Fruit fly (Drosophila melanogaster) whole organism, embryonic: ENCODE measurements around the gene Slob.
A peak's percentile ranks its signal among the peaks of the same experiment; 100 is the strongest.

Experiments used
- Atf6 ChIP-seq: fragments of 200-800 bp; sonication (Bioruptor generic); IDR thresholded peaks from 2 replicates; pipeline ENCODE4 v1.3.6; 2022; ENCODE audit warnings: missing biosample characterization, missing genetic modification characterization
- Awh ChIP-seq: fragments of 200-800 bp; sonication (Bioruptor generic); IDR thresholded peaks from 2 replicates; pipeline ENCODE4, ENCODE4 v1.3.6; 2022; ENCODE audit warnings: missing biosample characterization, missing genetic modification characterization
- CG10543 ChIP-seq: fragments of 200-800 bp; sonication (Bioruptor generic); optimal IDR thresholded peaks from 3 replicates; lab custom pipeline; 2017; ENCODE audit warnings: missing biosample characterization, mild to moderate bottlenecking, missing genetic modification characterization, moderate library complexity
- CG11504 ChIP-seq: fragments of 200-800 bp; sonication (Bioruptor generic); optimal IDR thresholded peaks from 3 replicates; lab custom pipeline; 2019; ENCODE audit warnings: missing biosample characterization, mild to moderate bottlenecking, missing genetic modification characterization, moderate library complexity
- CG12744 ChIP-seq: fragments of 200-800 bp; sonication (Bioruptor generic); optimal IDR thresholded peaks from 2 replicates; lab custom pipeline; 2016; ENCODE audit warnings: missing biosample characterization, missing genetic modification characterization
- CG13296 ChIP-seq: fragments of 200-800 bp; sonication (Bioruptor generic); optimal IDR thresholded peaks from 3 replicates; lab custom pipeline; 2018; ENCODE audit warnings: missing biosample characterization, mild to moderate bottlenecking, missing genetic modification characterization
- CG14050 ChIP-seq: fragments of 200-800 bp; sonication (Bioruptor generic); IDR thresholded peaks from 3 replicates; pipeline ENCODE4 v1.3.6; 2022; ENCODE audit warnings: missing biosample characterization, missing genetic modification characterization
- CG15269 ChIP-seq: fragments of 200-800 bp; sonication (Bioruptor generic); optimal IDR thresholded peaks from 2 replicates; lab custom pipeline; 2018; ENCODE audit warnings: missing biosample characterization, mild to moderate bottlenecking, missing genetic modification characterization, moderate library complexity
- CG18599 ChIP-seq: fragments of 200-800 bp; sonication (Bioruptor generic); optimal IDR thresholded peaks from 3 replicates; lab custom pipeline; 2017; ENCODE audit warnings: missing biosample characterization, missing genetic modification characterization, mild to moderate bottlenecking, moderate library complexity, missing genetic modification reagents
- CG2712 ChIP-seq: fragments of 200-800 bp; optimal IDR thresholded peaks from 3 replicates; lab custom pipeline; 2019; ENCODE audit warnings: missing biosample characterization, mild to moderate bottlenecking, missing genetic modification characterization, moderate library complexity
- CG31365 ChIP-seq: fragments of 200-800 bp; sonication (Bioruptor generic); optimal IDR thresholded peaks from 2 replicates; lab custom pipeline; 2018; ENCODE audit warnings: missing biosample characterization, mild to moderate bottlenecking, missing genetic modification characterization
- CG32532 ChIP-seq: fragments of 200-800 bp; sonication (Bioruptor generic); IDR thresholded peaks from 2 replicates; pipeline ENCODE4 v1.3.6; 2022; ENCODE audit warnings: missing biosample characterization, missing genetic modification characterization
- CG32772 ChIP-seq: fragments of 200-800 bp; sonication (Bioruptor generic); IDR thresholded peaks from 2 replicates; pipeline ENCODE4 v1.3.6; 2022; ENCODE audit warnings: missing biosample characterization, missing genetic modification characterization
- CG3281 ChIP-seq: fragments of 200-800 bp; sonication (Bioruptor generic); optimal IDR thresholded peaks from 3 replicates; lab custom pipeline; 2017; ENCODE audit warnings: missing biosample characterization, mild to moderate bottlenecking, missing genetic modification characterization
- CG7839 ChIP-seq: fragments of 200-800 bp; sonication (Bioruptor generic); optimal IDR thresholded peaks from 3 replicates; lab custom pipeline; 2018; ENCODE audit warnings: missing biosample characterization, mild to moderate bottlenecking, missing genetic modification characterization, moderate library complexity
- CG8924 ChIP-seq: fragments of 200-800 bp; optimal IDR thresholded peaks from 3 replicates; lab custom pipeline; 2019; ENCODE audit warnings: missing biosample characterization, mild to moderate bottlenecking, missing genetic modification characterization, moderate library complexity
- CHES-1-like ChIP-seq: fragments of 200-800 bp; sonication (Bioruptor generic); optimal IDR thresholded peaks from 2 replicates; lab custom pipeline; 2016; ENCODE audit warnings: missing biosample characterization, missing genetic modification characterization
- E2f1 ChIP-seq: fragments of 200-800 bp; sonication (Bioruptor generic); IDR thresholded peaks from 2 replicates; pipeline ENCODE4 v1.3.6; 2022; ENCODE audit warnings: missing biosample characterization, missing genetic modification characterization
- ERR ChIP-seq: fragments of 200-800 bp; sonication (Bioruptor generic); optimal IDR thresholded peaks from 2 replicates; lab custom pipeline; 2016; ENCODE audit warnings: missing biosample characterization, missing genetic modification characterization
- Hsf ChIP-seq: fragments of 200-800 bp; sonication (Bioruptor generic); optimal IDR thresholded peaks from 3 replicates; lab custom pipeline; 2016; ENCODE audit warnings: missing biosample characterization, missing genetic modification characterization
- Med ChIP-seq: fragments of 200-800 bp; sonication (Bioruptor generic); peaks from one replicate; lab custom pipeline; 2016; ENCODE audit warnings: missing biosample characterization, missing genetic modification characterization, mild to moderate bottlenecking, inconsistent platforms, moderate library complexity
- Meics ChIP-seq: fragments of 200-800 bp; sonication (Bioruptor generic); optimal IDR thresholded peaks from 2 replicates; lab custom pipeline; 2017; ENCODE audit warnings: missing biosample characterization, mild to moderate bottlenecking, missing genetic modification characterization
- Myb ChIP-seq: fragments of 200-800 bp; sonication (Bioruptor generic); optimal IDR thresholded peaks from 2 replicates; lab custom pipeline; 2016; ENCODE audit warnings: missing biosample characterization, missing genetic modification characterization
- NfI ChIP-seq: fragments of 200-800 bp; sonication (Bioruptor generic); optimal IDR thresholded peaks from 3 replicates; lab custom pipeline; 2018; ENCODE audit warnings: missing biosample characterization, mild to moderate bottlenecking, missing genetic modification characterization, moderate library complexity
- PHDP ChIP-seq: fragments of 200-800 bp; sonication (Bioruptor generic); optimal IDR thresholded peaks from 3 replicates; lab custom pipeline; 2018; ENCODE audit warnings: missing biosample characterization, mild to moderate bottlenecking, missing genetic modification characterization, moderate library complexity
- Rfx ChIP-seq: fragments of 200-800 bp; sonication (Bioruptor generic); IDR thresholded peaks from 2 replicates; pipeline ENCODE4 v1.3.6; 2022; ENCODE audit warnings: missing biosample characterization, missing genetic modification characterization
- Xrp1 ChIP-seq: fragments of 200-800 bp; sonication (Bioruptor generic); IDR thresholded peaks from 2 replicates; pipeline ENCODE4 v1.3.6; 2022; ENCODE audit warnings: missing biosample characterization, missing genetic modification characterization
- ara ChIP-seq: fragments of 200-800 bp; sonication (Bioruptor generic); IDR thresholded peaks from 2 replicates; pipeline ENCODE4 v1.3.6; 2022; ENCODE audit warnings: missing biosample characterization, missing genetic modification characterization
- bcd ChIP-seq: fragments of 200-800 bp; sonication (Bioruptor generic); optimal IDR thresholded peaks from 2 replicates; lab custom pipeline; 2017; ENCODE audit warnings: missing biosample characterization, mild to moderate bottlenecking, missing genetic modification characterization
- cato ChIP-seq: fragments of 200-800 bp; sonication (Bioruptor generic); optimal IDR thresholded peaks from 2 replicates; lab custom pipeline; 2016; ENCODE audit warnings: missing biosample characterization, missing genetic modification characterization, borderline replicate concordance
- cwo ChIP-seq: fragments of 200-800 bp; sonication (Bioruptor generic); optimal IDR thresholded peaks from 3 replicates; lab custom pipeline; 2017; ENCODE audit warnings: missing biosample characterization, missing genetic modification characterization, mild to moderate bottlenecking, moderate library complexity, missing genetic modification reagents
- dysf ChIP-seq: fragments of 200-800 bp; sonication (Bioruptor generic); IDR thresholded peaks from 3 replicates; pipeline ENCODE4 v1.3.6; 2022; ENCODE audit warnings: missing biosample characterization, missing genetic modification characterization
- eve ChIP-seq, 2 experiments: fragments of >200 bp; optimal IDR thresholded peaks; 2 replicates each; lab custom pipeline; 2017; ENCODE audit warnings: missing biosample characterization in 2 of 2, missing genetic modification characterization in 2 of 2
- grau ChIP-seq: fragments of 200-800 bp; optimal IDR thresholded peaks from 3 replicates; lab custom pipeline; 2019; ENCODE audit warnings: missing biosample characterization, mild to moderate bottlenecking, missing genetic modification characterization, moderate library complexity
- ham ChIP-seq: fragments of 200-800 bp; sonication (Bioruptor generic); IDR thresholded peaks from 2 replicates; pipeline ENCODE4 v1.3.6; 2022; ENCODE audit warnings: missing biosample characterization, missing genetic modification characterization
- lilli ChIP-seq: fragments of 200-800 bp; sonication (Bioruptor generic); optimal IDR thresholded peaks from 3 replicates; lab custom pipeline; 2016; ENCODE audit warnings: missing biosample characterization, missing genetic modification characterization
- lmd ChIP-seq: fragments of 200-800 bp; sonication (Bioruptor generic); IDR thresholded peaks from 2 replicates; pipeline ENCODE4 v1.3.6; 2022; ENCODE audit warnings: missing biosample characterization, missing genetic modification characterization
- lola ChIP-seq, 3 experiments: fragments of >200 bp in 2 of 3; fragments of 200-800 bp in 1 of 3; sonication (Bioruptor generic) in 1 of 3; optimal IDR thresholded peaks; 2 replicates each; lab custom pipeline; 2017 to 2019; ENCODE audit warnings: missing biosample characterization in 3 of 3, missing genetic modification characterization in 3 of 3, mild to moderate bottlenecking in 1 of 3, moderate library complexity in 1 of 3
- mam ChIP-seq: fragments of 200-800 bp; sonication (Bioruptor generic); optimal IDR thresholded peaks from 3 replicates; lab custom pipeline; 2016; ENCODE audit warnings: missing biosample characterization, missing genetic modification characterization
- pzg ChIP-seq: fragments of 200-800 bp; sonication (Bioruptor generic); optimal IDR thresholded peaks from 3 replicates; lab custom pipeline; 2018; ENCODE audit warnings: missing biosample characterization, mild to moderate bottlenecking, missing genetic modification characterization, moderate library complexity
- ranshi ChIP-seq: fragments of 200-800 bp; sonication (Bioruptor generic); IDR thresholded peaks from 2 replicates; pipeline ENCODE4 v1.3.6; 2022; ENCODE audit warnings: missing biosample characterization, missing genetic modification characterization
- schlank ChIP-seq: fragments of 200-800 bp; sonication (Bioruptor generic); optimal IDR thresholded peaks from 2 replicates; lab custom pipeline; 2018; ENCODE audit warnings: missing biosample characterization, mild to moderate bottlenecking, missing genetic modification characterization
- slbo ChIP-seq: fragments of 200-800 bp; sonication (Bioruptor generic); IDR thresholded peaks from 2 replicates; pipeline ENCODE4 v1.3.6; 2022; ENCODE audit warnings: missing biosample characterization, missing genetic modification characterization

The Slob gene

DNA sequence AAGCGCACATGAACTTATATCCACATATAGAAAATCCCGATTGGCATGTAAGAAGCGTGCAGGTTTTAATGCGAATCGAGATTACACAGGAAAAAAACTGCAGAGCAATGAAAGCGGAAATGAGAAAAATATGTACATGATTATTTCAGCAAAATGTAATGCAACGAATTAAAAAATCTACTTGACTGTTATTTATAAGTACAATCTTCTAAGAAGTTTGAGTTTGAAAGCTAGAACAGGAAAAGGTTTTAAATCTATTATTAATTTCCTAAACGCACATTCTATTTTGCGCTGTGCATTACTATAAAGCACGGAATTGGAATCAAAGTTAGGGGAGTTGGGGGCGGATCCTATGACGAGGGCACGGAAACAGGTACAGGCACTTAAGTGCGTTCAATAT lies 73.0 kb downstream of the Slob start (continued):
- peak; percentile 8 for TF ChIP-seq mam
- no peak for TF ChIP-seq ham (GFP tag; lab: Robert Waterston, UW)
- TF ChIP-seq CG3281 = peak; percentile 47
- TF ChIP-seq dysf (GFP tag; lab: Robert Waterston, UW) = peak; percentile 47; the same call in 1 of the 3 replicates
- no peak for TF ChIP-seq CG31365 (tag; lab: Kevin White, UChicago)
- no peak for TF ChIP-seq Awh (GFP tag; lab: Robert Waterston, UW)
- peak; percentile 5 for TF ChIP-seq Myb (GFP tag; lab: Kevin White, UChicago)
- no peak for TF ChIP-seq NfI (GFP tag; lab: Kevin White, UChicago)
- no peak for TF ChIP-seq CG32772 (GFP tag; lab: Robert Waterston, UW)
- TF ChIP-seq Med = peak; percentile 79
- peak; percentile 22 for TF ChIP-seq lilli (GFP tag; lab: Kevin White, UChicago)
- no peak for TF ChIP-seq CHES-1-like (GFP tag; lab: Kevin White, UChicago)
- no peak for TF ChIP-seq ranshi
- peak; percentile 29; the same call in 1 of the 2 replicates for TF ChIP-seq Xrp1 (GFP tag; lab: Robert Waterston, UW)
- TF ChIP-seq pzg = no peak
- no peak for TF ChIP-seq cato (GFP tag; lab: Kevin White, UChicago)
- TF ChIP-seq Rfx (GFP tag; lab: Robert Waterston, UW) = peak; percentile 65
- no peak for TF ChIP-seq CG10543 (GFP tag; lab: Kevin White, UChicago)
- peak; percentile 4 for TF ChIP-seq bcd
- peak; percentile 32 for TF ChIP-seq CG15269 (tag; lab: Kevin White, UChicago)
- no peak for TF ChIP-seq ERR
- TF ChIP-seq ara (GFP tag; lab: Robert Waterston, UW) = 0 out of 2 replicates have a peak, but pooled peaks have one; percentile 10
- TF ChIP-seq CG7839 (tag; lab: Kevin White, UChicago) = peak; percentile 47
- peak in 1 of 2 experiments; percentile 2 for TF ChIP-seq eve (GFP tag; optimal IDR thresholded peaks at IDR 0.05; lab: Kevin White, UChicago)
- TF ChIP-seq Hsf = peak; percentile 43
- no peak for TF ChIP-seq CG13296
- no peak for TF ChIP-seq CG14050 (GFP tag; lab: Robert Waterston, UW)
- peak; percentile 44 for TF ChIP-seq CG11504 (tag; lab: Kevin White, UChicago)
- peak; percentile 59 for TF ChIP-seq slbo
- peak; percentile 31 for TF ChIP-seq CG2712 (tag; lab: Kevin White, UChicago)
- TF ChIP-seq lmd (GFP tag; lab: Robert Waterston, UW) = peak; percentile 47; the same call in 1 of the 2 replicates
- TF ChIP-seq CG32532 (GFP tag; lab: Robert Waterston, UW) = peak; percentile 63; the same call in 1 of the 2 replicates
- peak; percentile 35 for TF ChIP-seq PHDP (tag; lab: Kevin White, UChicago)
- TF ChIP-seq CG12744 (GFP tag; lab: Kevin White, UChicago) = peak; percentile 22
- TF ChIP-seq schlank (tag; lab: Kevin White, UChicago) = no peak
- peak; percentile 58 for TF ChIP-seq Meics (GFP tag; lab: Kevin White, UChicago)
- peak; percentile 68 for TF ChIP-seq Atf6 (GFP tag; lab: Robert Waterston, UW)
- TF ChIP-seq CG18599 = peak; percentile 39
- TF ChIP-seq lola (GFP tag; optimal IDR thresholded peaks at IDR 0.05; lab: Kevin White, UChicago) = no peak
- TF ChIP-seq grau (tag; lab: Kevin White, UChicago) = peak; percentile 43
- TF ChIP-seq cwo = peak; percentile 42
- peak; percentile 13 for TF ChIP-seq CG8924 (tag; lab: Kevin White, UChicago)
- 0 out of 2 replicates have a peak, but pooled peaks have one; percentile 18 for TF ChIP-seq E2f1 (GFP tag; lab: Robert Waterston, UW)
